Worm (Caenorhabditis elegans) whole organism, young adult: ENCODE data around the gene dtmk-1.
A peak's percentile ranks its signal among the peaks of the same experiment; 100 is the strongest.

Source experiments
- B0336.3 ChIP-seq: fragments of 200-800 bp; sonication (Bioruptor generic); IDR thresholded peaks from 2 replicates; pipeline ENCODE4 v1.3.6; 2022; ENCODE audit warnings: missing genetic modification characterization, missing compliant biosample characterization
- C06A6.2 ChIP-seq: fragments of 200-800 bp; sonication (Bioruptor generic); conservative IDR thresholded peaks from 2 replicates; pipeline ENCODE4 v1.3.6; 2022; ENCODE audit warnings: missing genetic modification characterization, missing compliant biosample characterization
- C17E4.6 ChIP-seq: fragments of 200-800 bp; sonication (Bioruptor generic); IDR thresholded peaks from 2 replicates; pipeline ENCODE4 v1.3.6; 2022; ENCODE audit warnings: missing genetic modification reagents, missing genetic modification characterization, missing compliant biosample characterization
- F39B2.1 ChIP-seq: fragments of 200-800 bp; sonication (Bioruptor generic); IDR thresholded peaks from 2 replicates; pipeline ENCODE4 v1.3.6; 2022; ENCODE audit warnings: missing genetic modification reagents, missing genetic modification characterization, missing compliant biosample characterization
- F52B5.7 ChIP-seq: sonication (generic microtip); optimal IDR thresholded peaks from 2 replicates; lab custom pipeline; 2016; ENCODE audit warnings: mild to moderate bottlenecking, missing genetic modification characterization, missing compliant biosample characterization
- F57A8.1 ChIP-seq: fragments of 200-800 bp; sonication (Bioruptor generic); optimal IDR thresholded peaks from 2 replicates; lab custom pipeline; 2018; ENCODE audit warnings: mild to moderate bottlenecking, missing genetic modification characterization, moderate library complexity, missing compliant biosample characterization
- T07F8.4 ChIP-seq: sonication (generic microtip); optimal IDR thresholded peaks from 2 replicates; lab custom pipeline; 2016; ENCODE audit warnings: mild to moderate bottlenecking, missing genetic modification characterization, moderate library complexity, missing compliant biosample characterization
- Y53F4B.3 ChIP-seq: fragments of 200-800 bp; sonication (Bioruptor generic); IDR thresholded peaks from 2 replicates; pipeline ENCODE4 v1.3.6; 2022; ENCODE audit warnings: missing genetic modification reagents, missing genetic modification characterization, missing compliant biosample characterization
- Y67H2A.10 ChIP-seq: fragments of 200-800 bp; sonication (Bioruptor generic); conservative IDR thresholded peaks from 2 replicates; pipeline ENCODE4 v1.3.6; 2022; ENCODE audit warnings: missing genetic modification reagents, missing genetic modification characterization, missing compliant biosample characterization
- Y95B8A.8 ChIP-seq: fragments of 200-800 bp; sonication (Bioruptor generic); IDR thresholded peaks from 2 replicates; pipeline ENCODE4 v1.3.6; 2022; ENCODE audit warnings: missing genetic modification reagents, missing genetic modification characterization, missing compliant biosample characterization
- ZK185.1 ChIP-seq: sonication (generic microtip); optimal IDR thresholded peaks from 2 replicates; lab custom pipeline; 2016; ENCODE audit warnings: mild to moderate bottlenecking, missing genetic modification characterization, missing compliant biosample characterization; ENCODE audit not compliant: poor library complexity, severe bottlenecking
- ama-1 ChIP-seq, 3 experiments: fragments of 150-350 bp in 1 of 3; sonication (generic microtip) in 2 of 3; optimal IDR thresholded peaks; 2 replicates each; lab custom pipeline; 2014 to 2018; ENCODE audit warnings: missing biosample characterization in 2 of 3, missing genetic modification characterization in 2 of 3, missing genetic modification reagents in 2 of 3
- atf-7 ChIP-seq: sonication (generic microtip); optimal IDR thresholded peaks from 2 replicates; lab custom pipeline; 2017; ENCODE audit warnings: mild to moderate bottlenecking, missing genetic modification characterization, missing compliant biosample characterization
- ceh-40 ChIP-seq: fragments of 200-800 bp; sonication (Bioruptor generic); IDR thresholded peaks from 2 replicates; pipeline ENCODE4 v1.3.6; 2022; ENCODE audit warnings: missing genetic modification characterization, missing compliant biosample characterization
- ceh-58 ChIP-seq: fragments of 200-800 bp; sonication (Bioruptor generic); IDR thresholded peaks from 2 replicates; pipeline ENCODE4 v1.3.6; 2022; ENCODE audit warnings: missing genetic modification characterization, missing compliant biosample characterization
- dox-1 ChIP-seq: fragments of 200-800 bp; sonication (Bioruptor generic); IDR thresholded peaks from 2 replicates; pipeline ENCODE4 v1.3.6; 2022; ENCODE audit warnings: missing genetic modification reagents, missing genetic modification characterization, missing compliant biosample characterization
- egrh-3 ChIP-seq: fragments of 200-800 bp; sonication (Bioruptor generic); IDR thresholded peaks from 2 replicates; pipeline ENCODE4 v1.3.6; 2022; ENCODE audit warnings: missing genetic modification reagents, missing genetic modification characterization, missing compliant biosample characterization
- ekl-4 ChIP-seq: fragments of 200-800 bp; sonication (Bioruptor generic); IDR thresholded peaks from 2 replicates; pipeline ENCODE4 v1.3.6; 2022; ENCODE audit warnings: missing genetic modification reagents, missing genetic modification characterization, missing compliant biosample characterization
- hlh-26 ChIP-seq: fragments of 200-800 bp; sonication (Bioruptor generic); conservative IDR thresholded peaks from 2 replicates; pipeline ENCODE4 v1.3.6; 2022; ENCODE audit warnings: missing genetic modification reagents, missing genetic modification characterization, missing compliant biosample characterization
- lag-1 ChIP-seq: fragments of 200-800 bp; sonication (Bioruptor generic); IDR thresholded peaks from 2 replicates; pipeline ENCODE4 v1.3.6; 2022; ENCODE audit warnings: missing genetic modification reagents, missing genetic modification characterization, missing compliant biosample characterization
- lin-26 ChIP-seq: fragments of 200-800 bp; sonication (Bioruptor generic); IDR thresholded peaks from 2 replicates; pipeline ENCODE4 v1.3.6; 2022; ENCODE audit warnings: missing genetic modification reagents, missing genetic modification characterization, missing compliant biosample characterization
- lsl-1 ChIP-seq: fragments of 200-800 bp; sonication (Bioruptor generic); optimal IDR thresholded peaks from 2 replicates; lab custom pipeline; 2018; ENCODE audit warnings: mild to moderate bottlenecking, missing genetic modification characterization, moderate library complexity, missing compliant biosample characterization
- mel-28 ChIP-seq: sonication (generic microtip); optimal IDR thresholded peaks from 2 replicates; lab custom pipeline; 2016; ENCODE audit warnings: borderline replicate concordance, mild to moderate bottlenecking, missing genetic modification characterization, missing compliant biosample characterization
- nhr-27 ChIP-seq: fragments of 200-800 bp; sonication (Bioruptor generic); optimal IDR thresholded peaks from 2 replicates; lab custom pipeline; 2018; ENCODE audit warnings: mild to moderate bottlenecking, missing genetic modification characterization, moderate library complexity, missing compliant biosample characterization
- nhr-80 ChIP-seq: sonication (generic microtip); optimal IDR thresholded peaks from 2 replicates; lab custom pipeline; 2016; ENCODE audit warnings: missing genetic modification characterization, missing compliant biosample characterization
- pha-4 ChIP-seq: fragments of 150-350 bp; sonication (generic microtip); optimal IDR thresholded peaks from 2 replicates; lab custom pipeline; 2014; ENCODE audit warnings: missing biosample characterization, missing genetic modification reagents, missing genetic modification characterization
- sdz-38 ChIP-seq: sonication (generic microtip); optimal IDR thresholded peaks from 2 replicates; lab custom pipeline; 2016; ENCODE audit warnings: missing genotype, missing genetic modification characterization, missing compliant biosample characterization
- sea-2 ChIP-seq: fragments of 200-800 bp; sonication (Bioruptor generic); IDR thresholded peaks from 2 replicates; pipeline ENCODE4 v1.3.6; 2022; ENCODE audit warnings: missing genetic modification characterization, missing compliant biosample characterization
- snpc-1.1 ChIP-seq: sonication (generic microtip); optimal IDR thresholded peaks from 2 replicates; lab custom pipeline; 2017; ENCODE audit warnings: missing genetic modification characterization, mild to moderate bottlenecking, missing compliant biosample characterization, antibody characterized with exemption, moderate library complexity, missing genotype, missing genetic modification reagents; ENCODE audit not compliant: insufficient read depth
- snpc-3.4 ChIP-seq: sonication (generic microtip); optimal IDR thresholded peaks from 2 replicates; lab custom pipeline; 2017; ENCODE audit warnings: missing genetic modification characterization, mild to moderate bottlenecking, missing compliant biosample characterization, antibody characterized with exemption, moderate library complexity, missing genotype, missing genetic modification reagents
- snpc-4 ChIP-seq, 5 experiments: fragments of 150-350 bp in 1 of 5; sonication (generic microtip) in 4 of 5; optimal IDR thresholded peaks; 2 replicates each; lab custom pipeline; 2014 to 2018; ENCODE audit warnings: missing genetic modification characterization in 5 of 5, missing biosample characterization in 3 of 5, antibody characterized with exemption in 2 of 5, mild to moderate bottlenecking in 2 of 5, missing compliant biosample characterization in 2 of 5, missing genotype in 2 of 5, moderate library complexity in 2 of 5, missing genetic modification reagents in 1 of 5
- somi-1 ChIP-seq: fragments of 200-800 bp; sonication (Bioruptor generic); optimal IDR thresholded peaks from 2 replicates; lab custom pipeline; 2018; ENCODE audit warnings: mild to moderate bottlenecking, missing genetic modification characterization, missing compliant biosample characterization
- tbp1 ChIP-seq: fragments of 200-800 bp; sonication (Bioruptor generic); optimal IDR thresholded peaks from 2 replicates; lab custom pipeline; 2018; ENCODE audit warnings: mild to moderate bottlenecking, missing genetic modification characterization, missing compliant biosample characterization
- zfh-2 ChIP-seq: fragments of 200-800 bp; sonication (Bioruptor generic); conservative IDR thresholded peaks from 2 replicates; pipeline ENCODE4 v1.3.6; 2022; ENCODE audit warnings: missing genetic modification reagents, missing genetic modification characterization, missing compliant biosample characterization
- ztf-3 ChIP-seq: fragments of 200-800 bp; sonication (Bioruptor generic); optimal IDR thresholded peaks from 2 replicates; lab custom pipeline; 2018; ENCODE audit warnings: mild to moderate bottlenecking, missing genetic modification characterization, missing compliant biosample characterization

The dtmk-1 gene

DNA sequence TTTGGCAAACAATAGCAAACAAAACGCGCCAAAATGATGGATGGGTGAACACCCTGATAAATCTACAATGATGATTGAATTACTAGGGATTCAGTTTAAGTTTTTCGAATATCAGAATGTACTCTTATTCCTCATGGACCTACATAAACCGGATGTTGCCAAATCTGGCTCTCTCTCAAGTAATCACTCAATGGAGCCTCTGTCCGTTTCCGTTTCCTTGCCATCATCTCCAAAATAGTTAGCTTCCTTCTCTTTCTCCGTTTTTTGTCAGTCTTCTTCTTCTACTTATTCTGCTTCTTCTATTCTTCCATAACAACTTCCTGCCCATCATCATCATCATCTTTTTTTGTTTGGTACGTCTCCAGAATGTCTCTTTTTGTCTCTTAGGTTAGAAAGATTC is 1.6 kb downstream of the dtmk-1 start:
- no peak for TF ChIP-seq tbp1

DNA sequence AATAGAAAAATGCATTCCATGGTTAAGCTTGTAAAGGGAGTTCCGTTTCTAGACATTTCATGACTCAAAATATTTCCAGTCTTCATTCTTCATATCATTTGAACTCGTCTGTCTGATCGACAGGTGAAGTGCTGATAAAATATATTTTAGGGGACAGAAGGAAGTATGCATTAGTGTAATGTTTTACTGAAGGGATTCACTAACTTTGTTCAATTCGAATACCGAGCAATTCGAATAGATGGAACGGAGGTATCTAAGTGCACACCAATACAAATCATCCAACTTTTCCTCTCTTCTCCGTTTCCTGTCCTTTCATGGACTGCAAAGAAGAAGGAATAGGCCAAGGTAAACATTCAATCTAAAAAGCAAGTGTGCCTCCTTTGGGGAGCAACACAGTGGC is 3.1 kb downstream of the dtmk-1 start:
- TF ChIP-seq snpc-1.1 (tag; lab: Kevin White, UChicago) (no peak), snpc-4 (GFP tag; optimal IDR thresholded peaks at IDR 0.05; lab: Kevin White, UChicago) (no peak), snpc-4 (tag; optimal IDR thresholded peaks at IDR 0.05; lab: Kevin White, UChicago) (no peak), dox-1 (GFP tag; lab: Robert Waterston, UW) (0 out of 2 replicates have a peak, but pooled peaks have one; percentile 2), nhr-80 (tag; lab: Kevin White, UChicago) (peak; percentile 65)
- TF ChIP-seq, all 124 proteins: peak for 2

DNA sequence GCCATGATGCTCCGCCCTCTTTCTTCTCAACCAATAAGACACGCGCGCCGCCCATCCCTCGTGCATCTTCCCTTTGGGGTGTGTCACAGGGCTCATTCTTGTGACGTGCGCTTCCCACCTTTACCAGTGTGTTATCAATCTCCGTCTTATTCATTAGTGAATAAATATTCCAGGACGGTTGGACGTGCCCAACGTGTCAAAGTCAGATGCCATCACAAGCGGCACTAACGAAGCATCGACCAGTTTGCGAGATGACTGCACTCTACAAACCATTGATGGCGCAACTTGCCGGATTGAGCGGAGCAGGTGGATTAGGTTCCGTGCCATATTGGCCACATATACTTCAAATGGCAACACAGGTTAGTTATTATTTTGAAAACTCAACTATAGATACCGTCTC is 6.8 kb downstream of the dtmk-1 start:
- TF ChIP-seq ZK185.1 (tag; lab: Kevin White, UChicago) (no peak), zfh-2 (0 out of 2 replicates have a peak, but pooled peaks have one; percentile 20), nhr-27 (tag; lab: Kevin White, UChicago) (no peak), lsl-1 (GFP tag; lab: Kevin White, UChicago) (no peak), somi-1 (GFP tag; lab: Kevin White, UChicago) (no peak), lag-1 (no peak), snpc-3.4 (tag; lab: Kevin White, UChicago) (no peak), snpc-1.1 (tag; lab: Kevin White, UChicago) (no peak)
- TF ChIP-seq, all 124 proteins: peak for 1

DNA sequence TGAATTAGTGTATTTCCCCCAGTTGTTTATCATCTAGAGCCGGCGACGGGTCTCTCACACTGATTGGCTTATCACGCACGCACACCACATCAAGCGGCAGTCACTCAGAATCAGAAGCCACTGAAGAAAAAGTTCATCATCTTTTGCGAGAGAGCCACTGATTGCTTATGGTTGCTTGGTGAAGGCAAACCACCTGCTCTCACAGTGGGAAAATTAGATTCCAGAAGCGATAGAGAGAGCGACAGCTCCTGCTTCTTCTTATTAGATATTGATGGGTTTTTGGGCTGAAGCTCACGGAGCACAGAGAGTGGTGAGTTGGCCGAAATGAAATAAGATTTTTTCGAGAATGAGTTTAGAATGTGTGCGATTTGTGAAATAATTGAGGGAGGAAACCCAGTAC is 10.8 kb downstream of the dtmk-1 start:
- TF ChIP-seq F52B5.7, result no peak
- no peak for TF ChIP-seq somi-1 (GFP tag; lab: Kevin White, UChicago)
- TF ChIP-seq mel-28 (tag; lab: Kevin White, UChicago), result no peak
- TF ChIP-seq egrh-3 (GFP tag; lab: Robert Waterston, UW), result no peak
- no peak for TF ChIP-seq ceh-40 (GFP tag; lab: Robert Waterston, UW)
- no peak for TF ChIP-seq ceh-58
- TF ChIP-seq F57A8.1, result no peak
- no peak for TF ChIP-seq snpc-3.4 (tag; lab: Kevin White, UChicago)
- TF ChIP-seq F39B2.1 (GFP tag; lab: Robert Waterston, UW), result no peak
- no peak for TF ChIP-seq pha-4 (tag; lab: Kevin White, UChicago)
- no peak for TF ChIP-seq Y95B8A.8
- TF ChIP-seq Y53F4B.3 (GFP tag; lab: Robert Waterston, UW), result no peak
- TF ChIP-seq atf-7 (tag; lab: Kevin White, UChicago), result no peak
- TF ChIP-seq C17E4.6 (GFP tag; lab: Robert Waterston, UW), result no peak
- TF ChIP-seq T07F8.4, result no peak
- no peak for TF ChIP-seq nhr-80 (tag; lab: Kevin White, UChicago)

DNA sequence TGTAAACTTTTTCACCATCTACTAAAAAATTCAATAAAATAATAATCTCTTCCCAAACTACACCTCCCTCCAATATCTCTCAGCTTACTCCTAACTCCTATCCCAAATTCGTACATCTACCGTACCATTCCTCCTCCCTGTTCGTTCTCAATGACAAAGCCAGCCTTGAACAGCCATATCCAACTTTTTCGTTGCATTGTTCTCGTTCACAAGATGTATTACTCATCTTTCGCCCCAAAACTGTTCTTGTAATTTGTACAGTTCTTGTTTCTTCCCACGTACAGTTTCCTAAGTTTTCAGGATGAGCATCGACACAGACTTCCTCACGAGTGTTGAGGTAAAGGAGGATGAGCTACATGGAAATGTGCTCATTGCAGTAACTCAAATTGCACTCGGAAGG is 12.0 kb downstream of the dtmk-1 start, which contains the start of gene egl-43:
egl-43 (plus strand) TSS at position 301 of the 400 bp plus-strand sequence.
- TF ChIP-seq sdz-38 (tag; lab: Kevin White, UChicago) (no peak), hlh-26 (GFP tag; lab: Robert Waterston, UW) (no peak), Y67H2A.10 (no peak), B0336.3 (GFP tag; lab: Robert Waterston, UW) (no peak), ama-1 (optimal IDR thresholded peaks at IDR 0.05; lab: Kevin White, UChicago) (no peak), ama-1 (GFP tag; optimal IDR thresholded peaks at IDR 0.05; lab: Kevin White, UChicago) (no peak), ztf-3 (no peak), sea-2 (no peak), lin-26 (GFP tag; lab: Robert Waterston, UW) (no peak), C06A6.2 (GFP tag; lab: Robert Waterston, UW) (no peak), ekl-4 (GFP tag; lab: Robert Waterston, UW) (no peak), nhr-80 (tag; lab: Kevin White, UChicago) (no peak)
